Worm (Caenorhabditis elegans): Measurements from ENCODE around the gene Y40C5A.4.

Gene Y40C5A.4

DNA sequence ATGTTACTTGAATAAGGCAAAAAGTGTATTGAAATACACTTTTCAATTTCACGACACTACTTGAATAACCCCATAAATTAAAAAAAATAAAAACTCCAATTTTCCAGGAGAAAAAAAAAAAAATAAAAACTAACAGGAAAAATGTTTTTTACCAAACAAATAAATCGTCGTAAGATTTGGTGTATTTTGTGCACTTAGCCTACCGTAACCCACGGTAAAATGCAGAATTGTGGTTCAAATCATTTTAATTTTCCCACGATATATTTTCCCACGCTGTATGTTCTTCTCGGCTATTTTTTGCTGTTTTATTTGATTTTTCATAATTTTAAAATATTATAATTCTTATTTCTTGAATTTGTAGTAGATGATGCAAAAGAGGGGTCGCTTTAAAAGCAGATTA lies 24.8 kb upstream of the Y40C5A.4 start:
- TF ChIP-seq lin-1 (GFP tag; IDR thresholded peaks at IDR 0.05) (no peak), lsy-2 (tag; optimal IDR thresholded peaks at IDR 0.05) (peak in 1 of 2 experiments; percentile 20)

ce11 chrIV:7388843-7389242 lies 23.9 kb upstream of the Y40C5A.4 start, which contains the start of gene mob-3:
mob-3 (minus strand) TSS chrIV:7388943.
- TF ChIP-seq unc-39 (tag; optimal IDR thresholded peaks at IDR 0.05) (no peak), ztf-11 (tag; optimal IDR thresholded peaks at IDR 0.05) (no peak), Y105C5A.15 (GFP tag; IDR thresholded peaks at IDR 0.05) (no peak), T20F7.1 (GFP tag; optimal IDR thresholded peaks at IDR 0.05) (no peak), ceh-44 (GFP tag; IDR thresholded peaks at IDR 0.05) (no peak), dve-1 (tag; optimal IDR thresholded peaks at IDR 0.05; ENCODE audit: insufficient read depth) (no peak), lin-15B (tag; optimal IDR thresholded peaks at IDR 0.05) (no peak), zip-11 (GFP tag; IDR thresholded peaks at IDR 0.05) (no peak), daf-8 (GFP tag; IDR thresholded peaks at IDR 0.05) (no peak), daf-16 (GFP tag; optimal IDR thresholded peaks at IDR 0.05) (no peak), daf-16 (tag; optimal IDR thresholded peaks at IDR 0.05) (no peak), zip-2 (tag; optimal IDR thresholded peaks at IDR 0.05) (no peak)

DNA sequence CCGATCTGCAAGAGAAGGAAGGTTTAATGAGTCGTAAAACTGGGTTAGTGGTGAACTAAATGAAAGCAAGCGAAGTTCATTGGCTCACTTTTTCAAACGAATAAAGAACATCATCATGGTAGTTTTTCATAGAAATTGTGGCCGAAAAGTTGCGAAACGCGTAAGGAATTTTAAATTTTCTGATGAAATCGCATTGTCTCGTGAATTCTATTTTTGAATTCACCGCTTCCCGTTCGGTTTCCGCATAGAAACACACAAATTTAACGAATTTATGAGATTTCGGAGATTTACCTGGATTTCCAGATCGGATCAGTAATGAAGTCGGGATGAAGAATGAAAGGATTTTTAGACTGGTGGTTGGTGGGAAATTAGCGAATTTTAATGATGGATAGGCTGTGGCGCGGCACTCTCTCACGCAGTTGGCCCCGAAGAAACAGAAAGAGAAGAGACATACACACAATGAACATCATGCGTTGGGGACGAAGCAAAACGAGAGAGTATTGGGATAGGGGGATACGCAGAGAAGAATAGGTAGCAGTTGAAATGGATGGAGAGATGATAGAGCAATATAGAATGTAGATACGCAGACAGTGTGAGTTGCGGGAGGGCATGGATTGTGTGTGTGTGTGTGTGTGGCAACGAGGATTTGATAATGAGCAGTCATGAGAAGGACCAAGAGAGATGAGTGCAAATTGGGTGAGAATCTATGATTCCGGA lies 22.1 kb upstream of the Y40C5A.4 start:
- TF ChIP-seq nhr-111 (GFP tag; optimal IDR thresholded peaks at IDR 0.05): no peak
- TF ChIP-seq F37D6.2 (tag; optimal IDR thresholded peaks at IDR 0.05): no peak
- no peak for TF ChIP-seq F49E8.2 (tag; optimal IDR thresholded peaks at IDR 0.05; ENCODE audit: borderline replicate concordance)
- TF ChIP-seq zfp-2 (tag; optimal IDR thresholded peaks at IDR 0.05): no peak
- TF ChIP-seq set-16 (GFP tag; IDR thresholded peaks at IDR 0.05): no peak
- TF ChIP-seq vab-7 (GFP tag; IDR thresholded peaks at IDR 0.05): no peak
- TF ChIP-seq lin-29 (GFP tag; IDR thresholded peaks at IDR 0.05): no peak
- TF ChIP-seq unc-39 (tag; optimal IDR thresholded peaks at IDR 0.05): no peak
- no peak for TF ChIP-seq dpl-1 (GFP tag; optimal IDR thresholded peaks at IDR 0.05)
- no peak for TF ChIP-seq zfp-3 (GFP tag; conservative IDR thresholded peaks at IDR 0.05)
- TF ChIP-seq ceh-20 (GFP tag; IDR thresholded peaks at IDR 0.05): no peak
- no peak for TF ChIP-seq php-3 (GFP tag; IDR thresholded peaks at IDR 0.05)
- TF ChIP-seq egl-43 (GFP tag; IDR thresholded peaks at IDR 0.05): no peak
- TF ChIP-seq zip-2 (tag; optimal IDR thresholded peaks at IDR 0.05): no peak
- TF ChIP-seq Y75B8A.6 (GFP tag; IDR thresholded peaks at IDR 0.05): no peak
- TF ChIP-seq hmg-1.1 (GFP tag; IDR thresholded peaks at IDR 0.05): peak; percentile 82
- no peak for TF ChIP-seq lin-39 (tag; optimal IDR thresholded peaks at IDR 0.05)
- no peak for TF ChIP-seq daf-12 (tag; optimal IDR thresholded peaks at IDR 0.05)
- TF ChIP-seq saeg-2 (GFP tag; IDR thresholded peaks at IDR 0.05): no peak
- TF ChIP-seq lin-13 (GFP tag; optimal IDR thresholded peaks at IDR 0.05): no peak
- no peak for TF ChIP-seq ces-1 (GFP tag; optimal IDR thresholded peaks at IDR 0.05)
- TF ChIP-seq lin-15B (tag; optimal IDR thresholded peaks at IDR 0.05): no peak
- TF ChIP-seq Y48G9A.11 (GFP tag; IDR thresholded peaks at IDR 0.05): no peak
- TF ChIP-seq nhr-77 (tag; optimal IDR thresholded peaks at IDR 0.05): no peak
- TF ChIP-seq spr-3 (GFP tag; optimal IDR thresholded peaks at IDR 0.05): no peak
- TF ChIP-seq spr-1 (tag; optimal IDR thresholded peaks at IDR 0.05): no peak
- TF ChIP-seq fkh-10 (GFP tag; optimal IDR thresholded peaks at IDR 0.05): no peak
- no peak for TF ChIP-seq arid-1 (GFP tag; conservative IDR thresholded peaks at IDR 0.05)
- no peak for TF ChIP-seq pha-4 (GFP tag; IDR thresholded peaks at IDR 0.05)
- no peak for TF ChIP-seq pha-4 (tag; optimal IDR thresholded peaks at IDR 0.05)
- TF ChIP-seq daf-8 (GFP tag; IDR thresholded peaks at IDR 0.05): no peak
- no peak for TF ChIP-seq cey-2 (tag; optimal IDR thresholded peaks at IDR 0.05; ENCODE audit: borderline replicate concordance, insufficient read depth)
- TF ChIP-seq rbr-2 (tag; optimal IDR thresholded peaks at IDR 0.05): peak; percentile 43
- TF ChIP-seq nhr-6 (tag; optimal IDR thresholded peaks at IDR 0.05): no peak
- peak; percentile 67 for TF ChIP-seq nhr-11 (tag; optimal IDR thresholded peaks at IDR 0.05)
- TF ChIP-seq mdl-1 (tag; optimal IDR thresholded peaks at IDR 0.05): peak in 1 of 2 experiments; percentile 36
- no peak for TF ChIP-seq snpc-4 (tag; optimal IDR thresholded peaks at IDR 0.05)
- no peak for TF ChIP-seq nhr-237 (tag; optimal IDR thresholded peaks at IDR 0.05)

All from whole organism, L4 larva.